Worm (Caenorhabditis elegans) whole organism, mixed stage, embryonic: ENCODE measurements around the gene rpn-13.

Experiments
- elt-3 ChIP-seq: fragments of 150-350 bp; optimal IDR thresholded peaks from 2 replicates; lab custom pipeline; 2014; ENCODE audit warnings: missing biosample characterization, missing genetic modification characterization
- snpc-4 ChIP-seq: fragments of 150-350 bp; optimal IDR thresholded peaks from 2 replicates; lab custom pipeline; 2014; ENCODE audit warnings: missing biosample characterization, missing genetic modification characterization
- ztf-11 ChIP-seq: fragments of 150-350 bp; optimal IDR thresholded peaks from 2 replicates; lab custom pipeline; 2014; ENCODE audit warnings: missing biosample characterization, missing genetic modification characterization

- TF ChIP-seq snpc-4 (no peak), elt-3 (no peak), ztf-11 (tag; lab: Kevin White, UChicago) (no peak)
Observed at ce11 chrIII:6390644-6391043, 48.9 kb upstream of the rpn-13 start, which contains the start of gene smrc-1.
